Worm (Caenorhabditis elegans) whole organism, young adult: ENCODE measurements around the gene crn-2.

Source experiments
- D2030.7 ChIP-seq: fragments of 200-800 bp; sonication (Bioruptor generic); IDR thresholded peaks from 2 replicates; pipeline ENCODE4 v1.3.6; 2022; ENCODE audit warnings: missing genetic modification reagents, missing genetic modification characterization, missing compliant biosample characterization
- F49E8.2 ChIP-seq: sonication (generic microtip); optimal IDR thresholded peaks from 3 replicates; lab custom pipeline; 2017; ENCODE audit warnings: missing genetic modification characterization, mild to moderate bottlenecking, missing compliant biosample characterization, antibody characterized with exemption, moderate library complexity; ENCODE audit not compliant: insufficient read depth
- atf-7 ChIP-seq: sonication (generic microtip); optimal IDR thresholded peaks from 2 replicates; lab custom pipeline; 2017; ENCODE audit warnings: mild to moderate bottlenecking, missing genetic modification characterization, missing compliant biosample characterization
- ceh-40 ChIP-seq: fragments of 200-800 bp; sonication (Bioruptor generic); IDR thresholded peaks from 2 replicates; pipeline ENCODE4 v1.3.6; 2022; ENCODE audit warnings: missing genetic modification characterization, missing compliant biosample characterization
- him-1 ChIP-seq: sonication (generic microtip); optimal IDR thresholded peaks from 2 replicates; lab custom pipeline; 2016; ENCODE audit warnings: missing genotype, missing genetic modification reagents, missing genetic modification characterization, missing compliant biosample characterization
- nfya-1 ChIP-seq: sonication (generic microtip); optimal IDR thresholded peaks from 2 replicates; lab custom pipeline; 2017; ENCODE audit warnings: antibody characterized with exemption, missing compliant biosample characterization, missing genetic modification characterization, borderline replicate concordance; ENCODE audit not compliant: insufficient read depth
- pha-4 ChIP-seq: fragments of 150-350 bp; sonication (generic microtip); optimal IDR thresholded peaks from 2 replicates; lab custom pipeline; 2014; ENCODE audit warnings: missing biosample characterization, missing genetic modification reagents, missing genetic modification characterization
- snpc-4 ChIP-seq, 5 experiments: fragments of 150-350 bp in 1 of 5; sonication (generic microtip) in 4 of 5; optimal IDR thresholded peaks; 2 replicates each; lab custom pipeline; 2014 to 2018; ENCODE audit warnings: missing genetic modification characterization in 5 of 5, missing biosample characterization in 3 of 5, antibody characterized with exemption in 2 of 5, mild to moderate bottlenecking in 2 of 5, missing compliant biosample characterization in 2 of 5, missing genotype in 2 of 5, moderate library complexity in 2 of 5, missing genetic modification reagents in 1 of 5
- unc-62 ChIP-seq: fragments of 150-350 bp; optimal IDR thresholded peaks from 2 replicates; lab custom pipeline; 2014; ENCODE audit warnings: missing biosample characterization, missing genetic modification reagents, missing genetic modification characterization
- zim-3 ChIP-seq: sonication (generic microtip); optimal IDR thresholded peaks from 2 replicates; lab custom pipeline; 2017; ENCODE audit warnings: mild to moderate bottlenecking, missing genetic modification characterization, moderate library complexity, missing compliant biosample characterization
- ztf-22 ChIP-seq: fragments of 200-800 bp; sonication (Bioruptor generic); optimal IDR thresholded peaks from 2 replicates; lab custom pipeline; 2018; ENCODE audit warnings: mild to moderate bottlenecking, missing genetic modification characterization, moderate library complexity, missing compliant biosample characterization

DNA sequence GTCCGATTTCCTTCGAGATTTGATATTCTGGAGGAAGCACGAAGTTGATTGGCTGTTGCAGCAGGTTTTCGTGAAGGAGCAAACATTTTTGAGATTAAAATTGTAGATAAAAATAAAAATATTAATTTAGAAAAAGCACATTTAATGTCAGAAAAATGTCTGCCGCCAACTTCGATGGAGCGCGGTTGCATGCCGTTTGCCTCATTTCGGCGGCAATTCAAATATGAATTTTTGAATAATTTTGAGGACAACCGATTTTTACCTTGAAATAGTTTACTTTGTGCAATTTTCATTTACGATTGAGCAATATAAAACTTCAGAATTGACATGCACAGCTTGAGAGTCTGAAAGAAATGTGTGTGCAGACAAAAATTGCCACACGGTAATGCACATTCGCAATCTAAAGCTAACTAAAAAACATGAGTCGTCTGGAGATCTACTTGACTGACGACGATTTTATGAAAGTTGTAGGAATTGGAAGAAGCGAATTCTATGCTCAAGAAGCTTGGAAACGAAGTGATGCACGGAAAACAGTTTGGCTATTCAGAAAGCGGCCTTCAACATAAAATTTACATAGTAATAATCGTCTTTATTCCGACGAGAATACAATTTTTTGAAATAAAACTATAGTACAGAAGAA, 2.1 kb downstream of the crn-2 start, which contains the start of gene zhit-1:
- TF ChIP-seq pha-4 (tag; lab: Kevin White, UChicago) (no peak), unc-62 (GFP tag; lab: Kevin White, UChicago) (no peak), D2030.7 (GFP tag; lab: Robert Waterston, UW) (no peak), F49E8.2 (tag; lab: Kevin White, UChicago) (no peak), him-1 (tag; lab: Kevin White, UChicago) (peak; percentile 25), zim-3 (tag; lab: Kevin White, UChicago) (no peak), nfya-1 (no peak), ztf-22 (GFP tag; lab: Kevin White, UChicago) (no peak), snpc-4 (GFP tag; optimal IDR thresholded peaks at IDR 0.05; lab: Kevin White, UChicago) (peak; percentile 8), snpc-4 (tag; optimal IDR thresholded peaks at IDR 0.05; lab: Kevin White, UChicago) (peak; percentile 61 to 73 (median 66)), atf-7 (no peak), ceh-40 (no peak)
